Worm (Caenorhabditis elegans) whole organism, mixed stage, embryonic: ENCODE results near the gene F15D4.5.

Source experiments
- cnd-1 ChIP-seq: fragments of 200-800 bp; sonication (Bioruptor generic); optimal IDR thresholded peaks from 2 replicates; lab custom pipeline; 2018; ENCODE audit warnings: mild to moderate bottlenecking, missing genetic modification characterization, missing compliant biosample characterization
- elt-1 ChIP-seq: sonication (generic microtip); optimal IDR thresholded peaks from 2 replicates; lab custom pipeline; 2017; ENCODE audit warnings: missing genetic modification characterization, mild to moderate bottlenecking, missing compliant biosample characterization, antibody characterized with exemption, moderate library complexity, borderline replicate concordance; ENCODE audit not compliant: insufficient read depth
- ham-2 ChIP-seq: fragments of 200-800 bp; sonication (Bioruptor generic); optimal IDR thresholded peaks from 2 replicates; lab custom pipeline; 2018; ENCODE audit warnings: mild to moderate bottlenecking, missing genetic modification characterization, missing compliant biosample characterization
- nhr-28 ChIP-seq: fragments of 150-350 bp; optimal IDR thresholded peaks from 2 replicates; lab custom pipeline; 2014; ENCODE audit warnings: missing biosample characterization, missing genetic modification characterization
- pha-4 ChIP-seq: fragments of 150-350 bp; optimal IDR thresholded peaks from 2 replicates; lab custom pipeline; 2018; ENCODE audit warnings: missing biosample characterization, missing genetic modification reagents, missing genetic modification characterization
- snpc-4 ChIP-seq: fragments of 150-350 bp; optimal IDR thresholded peaks from 2 replicates; lab custom pipeline; 2014; ENCODE audit warnings: missing biosample characterization, missing genetic modification characterization
- unc-39 ChIP-seq: fragments of 150-350 bp; optimal IDR thresholded peaks from 2 replicates; lab custom pipeline; 2014; ENCODE audit warnings: missing biosample characterization, missing genetic modification characterization
- unc-62 ChIP-seq: fragments of 150-350 bp; optimal IDR thresholded peaks from 2 replicates; lab custom pipeline; 2014; ENCODE audit warnings: missing biosample characterization, missing genetic modification reagents, missing genetic modification characterization

ce11 chrII:13284148-13284547 is 39.0 kb downstream of the F15D4.5 start:
- TF ChIP-seq cnd-1 (tag; lab: Kevin White, UChicago) (no peak), unc-62 (GFP tag; lab: Kevin White, UChicago) (no peak), snpc-4 (tag; lab: Kevin White, UChicago) (no peak), pha-4 (tag; lab: Kevin White, UChicago) (no peak), nhr-28 (tag; lab: Kevin White, UChicago) (no peak), unc-39 (no peak), elt-1 (no peak), ham-2 (no peak)
